Worm (Caenorhabditis elegans): ENCODE measurements around the gene oac-48.

DNA sequence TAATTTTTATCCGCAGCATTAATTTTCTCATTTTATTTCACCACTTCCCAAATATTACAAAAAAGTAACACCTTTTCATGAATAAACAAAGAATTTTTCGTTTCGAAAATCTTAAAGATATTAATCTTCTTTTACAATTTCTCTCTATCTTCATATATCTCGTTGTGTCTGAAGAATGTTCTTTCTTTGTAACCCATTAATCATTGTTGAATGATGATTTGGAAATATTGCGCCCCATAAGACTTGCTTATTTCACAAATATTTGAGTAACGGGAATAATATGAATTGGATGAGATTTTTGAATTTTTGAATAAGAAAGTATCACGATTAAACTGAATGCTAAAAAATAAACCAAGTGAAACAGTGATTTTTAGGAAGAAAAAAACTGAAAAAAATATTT, 47.4 kb downstream of the oac-48 start:
- TF ChIP-seq him-1 (tag; optimal IDR thresholded peaks at IDR 0.05) (no peak), dao-5 (tag; optimal IDR thresholded peaks at IDR 0.05) (no peak), W03F9.2 (tag; optimal IDR thresholded peaks at IDR 0.05) (no peak)

All from whole organism, L4/young adult.